Worm (Caenorhabditis elegans): ENCODE data around the gene C53A3.4.

C53A3.4 gene

ce11 chrV:5768292-5768695 lies 9.6 kb upstream of the C53A3.4 start (continued):
- TF ChIP-seq ZK546.5 (tag; optimal IDR thresholded peaks at IDR 0.05) (no peak), hmg-11 (tag; optimal IDR thresholded peaks at IDR 0.05) (no peak), ama-1 (optimal IDR thresholded peaks at IDR 0.05) (no peak), ztf-4 (tag; optimal IDR thresholded peaks at IDR 0.05) (no peak), R02D3.7 (tag; optimal IDR thresholded peaks at IDR 0.05) (no peak), nhr-25 (tag; optimal IDR thresholded peaks at IDR 0.05) (peak; percentile 62), ceh-28 (tag; optimal IDR thresholded peaks at IDR 0.05) (peak; percentile 54), nhr-28 (tag; optimal IDR thresholded peaks at IDR 0.05) (no peak), elt-2 (tag; optimal IDR thresholded peaks at IDR 0.05) (peak; percentile 87)

- TF ChIP-seq hmg-11 (tag; optimal IDR thresholded peaks at IDR 0.05) (no peak), lin-39 (tag; optimal IDR thresholded peaks at IDR 0.05) (no peak), daf-12 (tag; optimal IDR thresholded peaks at IDR 0.05) (no peak), elt-1 (tag; optimal IDR thresholded peaks at IDR 0.05) (no peak), nhr-67 (tag; optimal IDR thresholded peaks at IDR 0.05) (no peak), elt-3 (tag; optimal IDR thresholded peaks at IDR 0.05) (no peak), nhr-77 (tag; optimal IDR thresholded peaks at IDR 0.05) (no peak), elt-2 (tag; optimal IDR thresholded peaks at IDR 0.05) (peak; percentile 74), pqm-1 (tag; optimal IDR thresholded peaks at IDR 0.05) (peak; percentile 76), snpc-4 (tag; optimal IDR thresholded peaks at IDR 0.05) (no peak), fkh-10 (GFP tag; optimal IDR thresholded peaks at IDR 0.05) (no peak), pha-4 (tag; optimal IDR thresholded peaks at IDR 0.05) (peak; percentile 18)
Observed at ce11 chrV:5765081-5765480, 6.4 kb upstream of the C53A3.4 start, which contains the start of gene pgph-2. Gene pgph-2, plus strand, starts transcription at chrV:5765127.

- TF ChIP-seq fkh-10 (GFP tag; optimal IDR thresholded peaks at IDR 0.05) (no peak), lin-39 (tag; optimal IDR thresholded peaks at IDR 0.05) (no peak), pqm-1 (tag; optimal IDR thresholded peaks at IDR 0.05) (peak; percentile 93), pha-4 (tag; optimal IDR thresholded peaks at IDR 0.05) (peak; percentile 68), egl-5 (tag; optimal IDR thresholded peaks at IDR 0.05) (peak; percentile 40), nfya-1 (tag; optimal IDR thresholded peaks at IDR 0.05; ENCODE audit: insufficient read depth) (peak; percentile 68), mdl-1 (tag; optimal IDR thresholded peaks at IDR 0.05) (peak; percentile 81), elt-1 (tag; optimal IDR thresholded peaks at IDR 0.05) (peak; percentile 46), ceh-28 (tag; optimal IDR thresholded peaks at IDR 0.05) (peak; percentile 46), sea-2 (GFP tag; optimal IDR thresholded peaks at IDR 0.05) (no peak), tbx-2 (tag; optimal IDR thresholded peaks at IDR 0.05) (peak; percentile 31), ZK546.5 (tag; optimal IDR thresholded peaks at IDR 0.05) (no peak), mml-1 (tag; optimal IDR thresholded peaks at IDR 0.05) (no peak), nhr-25 (tag; optimal IDR thresholded peaks at IDR 0.05) (peak; percentile 92), nhr-23 (tag; optimal IDR thresholded peaks at IDR 0.05) (peak; percentile 93), elt-2 (tag; optimal IDR thresholded peaks at IDR 0.05) (peak; percentile 89), nhr-76 (tag; optimal IDR thresholded peaks at IDR 0.05) (peak; percentile 54), jun-1 (tag; optimal IDR thresholded peaks at IDR 0.05) (peak; percentile 73), egl-27 (tag; optimal IDR thresholded peaks at IDR 0.05) (peak; percentile 62), lsy-12 (tag; optimal IDR thresholded peaks at IDR 0.05) (peak; percentile 29), eor-1 (tag; optimal IDR thresholded peaks at IDR 0.05) (no peak), zag-1 (tag; optimal IDR thresholded peaks at IDR 0.05) (no peak), nhr-43 (tag; optimal IDR thresholded peaks at IDR 0.05; ENCODE audit: poor library complexity, severe bottlenecking) (peak; percentile 70), elt-3 (tag; optimal IDR thresholded peaks at IDR 0.05) (peak in 1 of 3 experiments; percentile 72), aly-2 (tag; optimal IDR thresholded peaks at IDR 0.05) (no peak)
Observed at ce11 chrV:5763787-5764186, 5.1 kb upstream of the C53A3.4 start, which contains the start of gene pgph-3. Gene pgph-3, minus strand, starts transcription at chrV:5763846.

- TF ChIP-seq egl-27 (tag; optimal IDR thresholded peaks at IDR 0.05) (no peak), elt-2 (tag; optimal IDR thresholded peaks at IDR 0.05) (no peak), mml-1 (tag; optimal IDR thresholded peaks at IDR 0.05) (no peak), ceh-9 (tag; optimal IDR thresholded peaks at IDR 0.05) (no peak), lin-15B (tag; optimal IDR thresholded peaks at IDR 0.05) (no peak), fkh-2 (tag; optimal IDR thresholded peaks at IDR 0.05) (no peak), sea-2 (GFP tag; optimal IDR thresholded peaks at IDR 0.05) (no peak), ceh-28 (tag; optimal IDR thresholded peaks at IDR 0.05) (no peak)
Observed at ce11 chrV:5760132-5760531, 1.5 kb upstream of the C53A3.4 start, which contains the start of gene C53A3.1. Gene C53A3.1, minus strand, starts transcription at chrV:5760232.
